Fruit fly (Drosophila melanogaster) whole organism, embryonic: ENCODE data around the gene Sps2.
A peak's percentile ranks its signal among the peaks of the same experiment; 100 is the strongest.

Experiments used
- Antp ChIP-seq: fragments of 200-800 bp; sonication (Bioruptor generic); optimal IDR thresholded peaks from 3 replicates; lab custom pipeline; 2016; ENCODE audit warnings: missing biosample characterization, missing genetic modification characterization
- Atf-2 ChIP-seq: fragments of 200-800 bp; sonication (Bioruptor generic); optimal IDR thresholded peaks from 2 replicates; lab custom pipeline; 2016; ENCODE audit warnings: missing biosample characterization, missing genetic modification characterization
- Atf3 ChIP-seq: fragments of 200-800 bp; sonication (Bioruptor generic); optimal IDR thresholded peaks from 3 replicates; lab custom pipeline; 2016; ENCODE audit warnings: missing biosample characterization, missing genetic modification characterization
- Blimp-1 ChIP-seq: fragments of 200-800 bp; sonication (Bioruptor generic); optimal IDR thresholded peaks from 3 replicates; lab custom pipeline; 2018; ENCODE audit warnings: missing biosample characterization, missing genetic modification characterization, mild to moderate bottlenecking, moderate library complexity, missing genetic modification reagents
- CG11247 ChIP-seq: fragments of 200-800 bp; sonication (Bioruptor generic); IDR thresholded peaks from 2 replicates; pipeline ENCODE4 v1.3.6; 2022; ENCODE audit warnings: missing biosample characterization, missing genetic modification characterization
- CG14014 ChIP-seq: fragments of 200-800 bp; sonication (Bioruptor generic); IDR thresholded peaks from 2 replicates; pipeline ENCODE4 v1.3.6; 2022; ENCODE audit warnings: missing biosample characterization, missing genetic modification characterization
- CG14667 ChIP-seq: fragments of 200-800 bp; sonication (Bioruptor generic); IDR thresholded peaks from 2 replicates; pipeline ENCODE4 v1.3.6; 2022; ENCODE audit warnings: missing biosample characterization, missing genetic modification characterization
- CG14860 ChIP-seq: fragments of 200-800 bp; sonication (Bioruptor generic); IDR thresholded peaks from 3 replicates; pipeline ENCODE4 v1.3.6; 2022; ENCODE audit warnings: missing biosample characterization, missing genetic modification characterization; ENCODE audit not compliant: partially characterized antibody
- CG1602 ChIP-seq: fragments of 200-800 bp; sonication (Bioruptor generic); optimal IDR thresholded peaks from 3 replicates; lab custom pipeline; 2016; ENCODE audit warnings: missing biosample characterization, missing genetic modification characterization
- CG17802 ChIP-seq: fragments of 200-800 bp; sonication (Bioruptor generic); optimal IDR thresholded peaks from 2 replicates; lab custom pipeline; 2018; ENCODE audit warnings: missing biosample characterization, mild to moderate bottlenecking, missing genetic modification characterization, moderate library complexity
- CG2120 ChIP-seq: fragments of 200-800 bp; sonication (Bioruptor generic); optimal IDR thresholded peaks from 3 replicates; lab custom pipeline; 2016; ENCODE audit warnings: missing biosample characterization, missing genetic modification characterization
- CG2129 ChIP-seq: fragments of 200-800 bp; sonication (Bioruptor generic); IDR thresholded peaks from 2 replicates; pipeline ENCODE4 v1.3.6; 2022; ENCODE audit warnings: missing biosample characterization, missing genetic modification characterization; ENCODE audit not compliant: partially characterized antibody
- CG33557 ChIP-seq: fragments of 200-800 bp; sonication (Bioruptor generic); optimal IDR thresholded peaks from 2 replicates; lab custom pipeline; 2019; ENCODE audit warnings: missing biosample characterization, mild to moderate bottlenecking, missing genetic modification characterization, moderate library complexity
- CG3995 ChIP-seq: fragments of 200-800 bp; sonication (Bioruptor generic); optimal IDR thresholded peaks from 3 replicates; lab custom pipeline; 2016; ENCODE audit warnings: missing biosample characterization, missing genetic modification characterization
- CG43689 ChIP-seq: fragments of 200-800 bp; sonication (Bioruptor generic); IDR thresholded peaks from 2 replicates; pipeline ENCODE4 v1.3.6; 2022; ENCODE audit warnings: missing biosample characterization, missing genetic modification characterization
- CG4820 ChIP-seq: fragments of 200-800 bp; sonication (Bioruptor generic); optimal IDR thresholded peaks from 3 replicates; lab custom pipeline; 2016; ENCODE audit warnings: missing biosample characterization, missing genetic modification characterization
- CG4854 ChIP-seq: fragments of 200-800 bp; sonication (Bioruptor generic); optimal IDR thresholded peaks from 2 replicates; lab custom pipeline; 2016; ENCODE audit warnings: missing biosample characterization, missing genetic modification characterization, inconsistent platforms
- CG6175 ChIP-seq: fragments of 200-800 bp; sonication (Bioruptor generic); IDR thresholded peaks from 3 replicates; pipeline ENCODE4 v1.3.6; 2022; ENCODE audit warnings: missing biosample characterization, missing genetic modification characterization
- CG9797 ChIP-seq: fragments of 200-800 bp; sonication (Bioruptor generic); optimal IDR thresholded peaks from 3 replicates; lab custom pipeline; 2018; ENCODE audit warnings: missing biosample characterization, mild to moderate bottlenecking, missing genetic modification characterization
- CG9817 ChIP-seq: fragments of 200-800 bp; sonication (Bioruptor generic); optimal IDR thresholded peaks from 2 replicates; lab custom pipeline; 2018; ENCODE audit warnings: missing biosample characterization, mild to moderate bottlenecking, missing genetic modification characterization, moderate library complexity
- CG9932 ChIP-seq: fragments of 200-800 bp; sonication (Bioruptor generic); IDR thresholded peaks from 2 replicates; pipeline ENCODE4 v1.3.6; 2022; ENCODE audit warnings: missing biosample characterization, missing genetic modification characterization
- Camta ChIP-seq: fragments of 200-800 bp; sonication (Bioruptor generic); optimal IDR thresholded peaks from 2 replicates; lab custom pipeline; 2016; ENCODE audit warnings: missing biosample characterization, missing genetic modification characterization
- Chrac-16 ChIP-seq: fragments of 200-800 bp; sonication (Bioruptor generic); optimal IDR thresholded peaks from 3 replicates; lab custom pipeline; 2016; ENCODE audit warnings: missing biosample characterization, missing genetic modification characterization
- D19B ChIP-seq: fragments of 200-800 bp; sonication (Bioruptor generic); optimal IDR thresholded peaks from 2 replicates; lab custom pipeline; 2017; ENCODE audit warnings: missing biosample characterization, mild to moderate bottlenecking, missing genetic modification characterization
- Dad ChIP-seq: fragments of 200-800 bp; sonication (Bioruptor generic); optimal IDR thresholded peaks from 3 replicates; lab custom pipeline; 2016; ENCODE audit warnings: missing biosample characterization, missing genetic modification characterization
- Dll ChIP-seq: fragments of 200-800 bp; sonication (Bioruptor generic); IDR thresholded peaks from 4 replicates; pipeline ENCODE4 v1.3.6; 2022; ENCODE audit warnings: missing biosample characterization, missing genetic modification characterization; ENCODE audit not compliant: partially characterized antibody
- Eip74EF ChIP-seq, 2 experiments: fragments of 200-800 bp in 1 of 2; fragments of >200 bp in 1 of 2; sonication (Bioruptor generic) in 1 of 2; optimal IDR thresholded peaks; 2 replicates each; lab custom pipeline; 2017 to 2019; ENCODE audit warnings: missing biosample characterization in 2 of 2, missing genetic modification characterization in 2 of 2, mild to moderate bottlenecking in 1 of 2, moderate library complexity in 1 of 2
- Ets65A ChIP-seq: fragments of 200-800 bp; sonication (Bioruptor generic); peaks from one replicate; lab custom pipeline; 2016; ENCODE audit warnings: missing biosample characterization, missing genetic modification characterization
- Fer1 ChIP-seq: fragments of 200-800 bp; sonication (Bioruptor generic); optimal IDR thresholded peaks from 2 replicates; lab custom pipeline; 2017; ENCODE audit warnings: missing biosample characterization, mild to moderate bottlenecking, missing genetic modification characterization
- Fer2 ChIP-seq: fragments of 200-800 bp; sonication (Bioruptor generic); optimal IDR thresholded peaks from 2 replicates; lab custom pipeline; 2018; ENCODE audit warnings: missing biosample characterization, mild to moderate bottlenecking, missing genetic modification characterization, moderate library complexity
- HLH54F ChIP-seq: fragments of 200-800 bp; sonication (Bioruptor generic); optimal IDR thresholded peaks from 3 replicates; lab custom pipeline; 2016; ENCODE audit warnings: missing biosample characterization, missing genetic modification characterization
- Mad ChIP-seq: fragments of 200-800 bp; sonication (Bioruptor generic); optimal IDR thresholded peaks from 2 replicates; lab custom pipeline; 2016; ENCODE audit warnings: missing biosample characterization, missing genetic modification characterization
- Med ChIP-seq: fragments of 200-800 bp; sonication (Bioruptor generic); peaks from one replicate; lab custom pipeline; 2016; ENCODE audit warnings: missing biosample characterization, missing genetic modification characterization, mild to moderate bottlenecking, inconsistent platforms, moderate library complexity
- Trl ChIP-seq, 3 experiments: fragments of >200 bp in 2 of 3; fragments of 200-800 bp in 1 of 3; sonication (Bioruptor generic) in 1 of 3; optimal IDR thresholded peaks; 2 replicates in 1 of 3; 3 replicates in 2 of 3; lab custom pipeline; 2016 to 2017; ENCODE audit warnings: missing biosample characterization in 1 of 3, missing genetic modification characterization in 1 of 3
- Xrp1 ChIP-seq: fragments of 200-800 bp; sonication (Bioruptor generic); IDR thresholded peaks from 2 replicates; pipeline ENCODE4 v1.3.6; 2022; ENCODE audit warnings: missing biosample characterization, missing genetic modification characterization
- amos ChIP-seq: fragments of 200-800 bp; sonication (Bioruptor generic); IDR thresholded peaks from 2 replicates; pipeline ENCODE4 v1.3.6; 2022; ENCODE audit warnings: missing biosample characterization, missing genetic modification characterization; ENCODE audit not compliant: partially characterized antibody
- aop ChIP-seq: fragments of 200-800 bp; sonication (Bioruptor generic); IDR thresholded peaks from 2 replicates; pipeline ENCODE4 v1.3.6; 2022; ENCODE audit warnings: missing biosample characterization, missing genetic modification characterization
- chm ChIP-seq: fragments of 200-800 bp; sonication (Bioruptor generic); IDR thresholded peaks from 2 replicates; pipeline ENCODE4 v1.3.6; 2022; ENCODE audit warnings: missing biosample characterization, missing genetic modification characterization
- ci ChIP-seq: fragments of 200-800 bp; sonication (Bioruptor generic); IDR thresholded peaks from 3 replicates; pipeline ENCODE4 v1.3.6; 2022; ENCODE audit warnings: missing biosample characterization, missing genetic modification characterization
- crol ChIP-seq: fragments of 200-800 bp; sonication (Bioruptor generic); IDR thresholded peaks from 2 replicates; pipeline ENCODE4 v1.3.6; 2022; ENCODE audit warnings: missing biosample characterization, missing genetic modification characterization
- danr ChIP-seq: fragments of 200-800 bp; sonication (Bioruptor generic); IDR thresholded peaks from 2 replicates; pipeline ENCODE4 v1.3.6; 2022; ENCODE audit warnings: missing biosample characterization, missing genetic modification characterization
- dm ChIP-seq: fragments of 200-800 bp; sonication (Bioruptor generic); optimal IDR thresholded peaks from 3 replicates; lab custom pipeline; 2016; ENCODE audit warnings: missing biosample characterization, missing genetic modification characterization
- fu2 ChIP-seq: fragments of 200-800 bp; sonication (Bioruptor generic); optimal IDR thresholded peaks from 2 replicates; lab custom pipeline; 2016; ENCODE audit warnings: missing biosample characterization, missing genetic modification characterization
- grau ChIP-seq: fragments of 200-800 bp; optimal IDR thresholded peaks from 3 replicates; lab custom pipeline; 2019; ENCODE audit warnings: missing biosample characterization, mild to moderate bottlenecking, missing genetic modification characterization, moderate library complexity
- inv ChIP-seq: fragments of 200-800 bp; sonication (Bioruptor generic); IDR thresholded peaks from 2 replicates; pipeline ENCODE4 v1.3.6; 2022; ENCODE audit warnings: missing biosample characterization, missing genetic modification characterization; ENCODE audit not compliant: partially characterized antibody
- luna ChIP-seq: fragments of 200-800 bp; sonication (Bioruptor generic); optimal IDR thresholded peaks from 2 replicates; lab custom pipeline; 2016; ENCODE audit warnings: missing biosample characterization, missing genetic modification characterization
- pb ChIP-seq: fragments of 200-800 bp; sonication (Bioruptor generic); optimal IDR thresholded peaks from 3 replicates; lab custom pipeline; 2016; ENCODE audit warnings: missing biosample characterization, missing genetic modification characterization
- pnt ChIP-seq: fragments of 200-800 bp; sonication (Bioruptor generic); optimal IDR thresholded peaks from 3 replicates; lab custom pipeline; 2016; ENCODE audit warnings: missing biosample characterization, missing genetic modification characterization
- so ChIP-seq: fragments of 200-800 bp; sonication (Bioruptor generic); IDR thresholded peaks from 3 replicates; pipeline ENCODE4 v1.3.6; 2022; ENCODE audit warnings: missing biosample characterization, missing genetic modification characterization
- wor ChIP-seq: fragments of 200-800 bp; sonication (Bioruptor generic); IDR thresholded peaks from 2 replicates; pipeline ENCODE4 v1.3.6; 2022; ENCODE audit warnings: missing biosample characterization, missing genetic modification characterization
- yki ChIP-seq: fragments of >200 bp; optimal IDR thresholded peaks from 3 replicates; lab custom pipeline; 2018

The Sps2 gene

DNA sequence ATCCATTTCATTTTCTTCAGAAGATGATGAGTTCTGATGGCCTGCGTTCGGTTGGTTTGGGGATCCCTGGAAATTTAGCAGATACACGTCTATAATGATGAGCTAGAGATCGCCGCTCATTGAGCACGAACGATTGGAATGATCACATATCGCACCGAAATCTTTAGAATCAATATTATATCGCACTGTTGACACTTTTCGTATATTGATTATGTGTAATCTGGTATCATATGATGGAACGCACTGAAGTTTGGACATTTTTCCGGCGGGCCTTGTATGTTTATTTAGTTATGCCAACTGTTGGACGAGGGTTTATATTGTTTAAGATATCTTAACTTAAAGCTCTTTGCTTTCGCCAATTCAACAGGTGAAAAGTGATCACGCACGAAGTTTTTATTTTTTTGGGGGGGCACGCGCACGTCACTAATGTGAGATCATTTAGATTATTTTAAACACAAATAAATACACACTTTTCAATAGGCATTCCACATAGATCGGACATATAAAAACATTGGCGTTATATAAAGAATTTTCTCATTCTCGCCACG, 21.3 kb upstream of the Sps2 start (continued):
- TF ChIP-seq CG4854 (GFP tag; lab: Kevin White, UChicago) = no peak
- no peak for TF ChIP-seq chm (GFP tag; lab: Robert Waterston, UW)
- no peak for TF ChIP-seq CG11247 (GFP tag; lab: Robert Waterston, UW)
- TF ChIP-seq Med (GFP tag; lab: Kevin White, UChicago) = peak; percentile 75
- no peak for TF ChIP-seq CG9797 (GFP tag; lab: Kevin White, UChicago)
- no peak for TF ChIP-seq Blimp-1 (GFP tag; lab: Kevin White, UChicago)
- peak; percentile 4 for TF ChIP-seq pb (GFP tag; lab: Kevin White, UChicago)
- TF ChIP-seq fu2 = no peak
- no peak for TF ChIP-seq luna
- no peak for TF ChIP-seq HLH54F
- TF ChIP-seq Trl (optimal IDR thresholded peaks at IDR 0.05; lab: Kevin White, UChicago) = no peak
- TF ChIP-seq Trl (GFP tag; optimal IDR thresholded peaks at IDR 0.05; lab: Kevin White, UChicago) = no peak
- TF ChIP-seq amos (GFP tag; lab: Robert Waterston, UW) = peak; percentile 60; the same call in 1 of the 2 replicates
- TF ChIP-seq CG17802 (tag; lab: Kevin White, UChicago) = no peak
- TF ChIP-seq CG2120 (GFP tag; lab: Kevin White, UChicago) = no peak
- TF ChIP-seq CG14860 (GFP tag; lab: Robert Waterston, UW) = peak; percentile 55; the same call in 2 of the 3 replicates
- no peak for TF ChIP-seq pnt
- TF ChIP-seq ci (GFP tag; lab: Robert Waterston, UW) = no peak
- TF ChIP-seq grau (tag; lab: Kevin White, UChicago) = no peak
- no peak for TF ChIP-seq danr
- TF ChIP-seq Fer1 = no peak
- TF ChIP-seq Atf-2 (GFP tag; lab: Kevin White, UChicago) = no peak
- TF ChIP-seq CG6175 = no peak
- no peak for TF ChIP-seq Atf3 (GFP tag; lab: Kevin White, UChicago)
- no peak for TF ChIP-seq CG4820
- no peak for TF ChIP-seq so (GFP tag; lab: Robert Waterston, UW)
- no peak for TF ChIP-seq Eip74EF (GFP tag; optimal IDR thresholded peaks at IDR 0.05; lab: Kevin White, UChicago)
- no peak for TF ChIP-seq Mad (GFP tag; lab: Kevin White, UChicago)
- no peak for TF ChIP-seq dm
- no peak for TF ChIP-seq Camta (GFP tag; lab: Kevin White, UChicago)
- no peak for TF ChIP-seq CG9817 (tag; lab: Kevin White, UChicago)
- TF ChIP-seq D19B = peak; percentile 12
- no peak for TF ChIP-seq aop
- no peak for TF ChIP-seq CG1602 (GFP tag; lab: Kevin White, UChicago)
- TF ChIP-seq CG14667 (GFP tag; lab: Robert Waterston, UW) = no peak
- no peak for TF ChIP-seq wor (GFP tag; lab: Robert Waterston, UW)
- TF ChIP-seq CG9932 = no peak; the same call in 1 of the 2 replicates
- no peak for TF ChIP-seq Xrp1 (GFP tag; lab: Robert Waterston, UW)
- TF ChIP-seq Dad (GFP tag; lab: Kevin White, UChicago) = no peak
- no peak for TF ChIP-seq CG33557 (GFP tag; lab: Kevin White, UChicago)
- no peak for TF ChIP-seq Fer2 (tag; lab: Kevin White, UChicago)
- no peak for TF ChIP-seq crol (GFP tag; lab: Robert Waterston, UW)
- TF ChIP-seq inv (GFP tag; lab: Robert Waterston, UW) = peak; percentile 86
- TF ChIP-seq Dll (GFP tag; lab: Robert Waterston, UW) = peak; percentile 79
- no peak for TF ChIP-seq yki (lab: Kevin White, UChicago)
- no peak for TF ChIP-seq CG2129 (GFP tag; lab: Robert Waterston, UW)
- peak; percentile 85 for TF ChIP-seq Ets65A (GFP tag; lab: Kevin White, UChicago)
- 0 out of 2 replicates have a peak, but pooled peaks have one; percentile 34 for TF ChIP-seq CG14014 (GFP tag; lab: Robert Waterston, UW)
- TF ChIP-seq CG3995 (GFP tag; lab: Kevin White, UChicago) = peak; percentile 95
- TF ChIP-seq CG43689 (GFP tag; lab: Robert Waterston, UW) = no peak
- peak; percentile 18 for TF ChIP-seq Antp (GFP tag; lab: Kevin White, UChicago)
- TF ChIP-seq Chrac-16 (GFP tag; lab: Kevin White, UChicago) = no peak
